Fruit fly (Drosophila melanogaster): ENCODE data around the gene MICAL-like.

The MICAL-like gene

DNA sequence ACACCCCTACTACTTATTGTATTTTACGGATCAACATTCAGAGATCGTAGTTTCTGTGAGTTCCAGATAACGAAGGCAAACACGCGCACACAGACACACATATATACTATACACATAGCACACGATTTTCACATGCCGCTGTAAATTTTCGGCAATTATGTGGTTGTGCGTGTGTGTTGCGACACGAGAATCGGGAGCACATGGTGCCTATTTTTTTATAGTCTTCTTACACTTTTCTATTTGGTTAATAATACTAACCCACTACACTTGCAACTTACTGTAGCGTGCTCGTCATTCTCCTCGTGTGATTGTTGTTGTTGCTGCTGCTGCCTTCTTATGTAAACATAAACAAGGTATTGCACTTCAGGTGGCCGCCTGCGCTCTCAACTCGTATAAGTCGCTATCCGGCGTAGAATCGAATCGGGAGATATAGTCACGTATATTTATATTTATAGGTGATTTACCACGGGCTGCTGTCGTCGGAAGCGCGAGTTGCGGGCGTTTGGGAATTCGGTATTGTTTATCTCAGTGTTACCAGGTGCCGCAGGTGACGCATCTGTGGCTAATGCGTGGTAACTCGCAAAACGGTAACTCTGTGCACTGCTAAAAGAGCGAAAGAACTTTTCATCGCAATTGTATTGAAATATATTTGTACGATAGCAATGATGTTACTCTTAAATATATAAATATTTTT lies 7.2 kb upstream of the MICAL-like start, which contains the start of gene Adk2:
Gene Adk2, minus strand, starts transcription at position 529 of the 694 bp plus-strand sequence.
- TF ChIP-seq Dll (optimal IDR thresholded peaks at IDR 0.05): no peak
- no peak for TF ChIP-seq pan (optimal IDR thresholded peaks at IDR 0.05)
- no peak for TF ChIP-seq CG8478 (optimal IDR thresholded peaks at IDR 0.05)
- TF ChIP-seq EcR (GFP tag; optimal IDR thresholded peaks at IDR 0.05): no peak
- no peak for TF ChIP-seq psq (optimal IDR thresholded peaks at IDR 0.05)
- TF ChIP-seq usp (GFP tag; optimal IDR thresholded peaks at IDR 0.05): no peak

DNA sequence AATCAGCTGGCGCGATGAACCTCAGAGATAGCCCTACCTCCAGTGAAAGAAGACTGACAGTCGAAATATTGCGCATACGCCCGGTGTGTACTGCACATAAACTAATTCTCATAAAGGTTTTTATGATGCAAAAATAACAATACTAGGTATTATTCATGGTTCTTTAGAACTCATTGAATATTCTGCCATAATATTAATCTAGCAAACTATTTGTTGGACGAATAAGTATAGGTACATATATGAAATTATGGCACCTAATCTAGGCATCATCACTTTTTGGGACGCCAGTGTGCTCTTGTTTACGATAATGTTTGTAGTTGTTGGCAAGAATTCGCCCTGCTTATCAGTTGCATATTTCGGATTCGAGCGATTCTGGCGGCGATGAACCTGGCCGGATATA lies 6.6 kb upstream of the MICAL-like start:
- TF ChIP-seq EcR (GFP tag; optimal IDR thresholded peaks at IDR 0.05) (no peak), CG8478 (optimal IDR thresholded peaks at IDR 0.05) (no peak), Dll (optimal IDR thresholded peaks at IDR 0.05) (no peak), pan (optimal IDR thresholded peaks at IDR 0.05) (no peak), psq (optimal IDR thresholded peaks at IDR 0.05) (no peak), usp (GFP tag; optimal IDR thresholded peaks at IDR 0.05) (no peak)

DNA sequence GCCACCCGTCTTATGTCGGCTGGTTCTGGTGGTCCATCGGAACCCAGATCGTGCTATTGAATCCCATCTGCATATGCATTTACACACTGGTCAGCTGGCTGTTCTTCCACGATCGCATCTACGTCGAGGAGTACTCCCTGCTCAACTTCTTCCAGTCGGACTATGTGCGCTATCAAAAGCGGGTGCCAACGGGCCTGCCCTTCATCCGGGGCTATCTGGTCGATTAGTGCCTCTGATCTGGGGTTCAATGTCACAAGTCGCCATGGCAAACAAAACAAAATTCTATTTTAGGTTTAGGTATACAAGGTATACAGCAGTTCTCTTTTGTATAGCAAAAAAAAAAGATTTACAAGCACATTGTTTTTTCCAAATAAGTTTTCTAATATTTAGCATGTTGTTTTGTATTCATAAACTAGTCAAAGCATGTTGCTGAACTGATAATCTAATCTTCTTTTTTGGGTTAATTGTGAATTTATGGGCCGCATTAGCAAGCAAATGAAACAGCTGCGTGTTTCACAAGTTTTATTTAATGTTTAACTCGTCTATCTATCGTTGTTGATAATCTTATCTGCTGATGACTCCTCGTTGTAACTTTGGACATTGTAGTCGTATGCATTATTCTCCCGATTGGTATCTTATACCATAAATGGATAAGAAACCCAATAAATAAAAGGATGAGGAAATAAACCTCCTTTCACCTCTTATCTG lies 4.3 kb upstream of the MICAL-like start:
- TF ChIP-seq pan (optimal IDR thresholded peaks at IDR 0.05) (no peak), psq (optimal IDR thresholded peaks at IDR 0.05) (no peak), EcR (GFP tag; optimal IDR thresholded peaks at IDR 0.05) (no peak), usp (GFP tag; optimal IDR thresholded peaks at IDR 0.05) (no peak), CG8478 (optimal IDR thresholded peaks at IDR 0.05) (no peak), Dll (optimal IDR thresholded peaks at IDR 0.05) (no peak)

DNA sequence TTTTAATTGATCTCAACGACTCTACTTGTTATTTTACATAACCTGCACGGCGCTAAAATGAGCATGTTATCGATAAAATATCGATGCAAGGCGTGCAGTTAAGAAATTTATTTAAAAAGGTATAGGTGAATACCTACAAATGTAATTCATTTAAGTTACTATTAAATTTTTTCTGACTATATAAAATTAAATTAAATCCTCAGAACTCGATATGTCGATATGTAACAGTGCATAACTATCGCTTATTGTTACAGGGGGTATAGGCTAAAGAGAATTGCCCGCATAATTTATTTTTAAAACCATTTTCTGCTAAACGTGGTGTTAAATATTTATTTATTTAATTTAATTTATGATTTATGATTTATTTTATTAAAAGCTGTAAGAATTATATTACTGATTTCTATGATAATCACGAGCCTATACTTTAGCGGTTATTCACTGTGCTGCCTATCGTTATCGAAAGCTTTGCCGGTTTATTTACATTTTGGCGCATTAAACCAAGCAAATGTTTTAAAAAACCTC lies 2.7 kb upstream of the MICAL-like start, which contains the start of the genes mRpL20 and Icmt:
Gene mRpL20, minus strand, starts transcription at position 65 of the 522 bp plus-strand sequence.
Gene Icmt, plus strand, starts transcription at position 464 of the 522 bp plus-strand sequence.
- no peak for TF ChIP-seq EcR (GFP tag; optimal IDR thresholded peaks at IDR 0.05)
- no peak for TF ChIP-seq Dll (optimal IDR thresholded peaks at IDR 0.05)
- no peak for TF ChIP-seq pan (optimal IDR thresholded peaks at IDR 0.05)
- TF ChIP-seq psq (optimal IDR thresholded peaks at IDR 0.05): no peak
- no peak for TF ChIP-seq CG8478 (optimal IDR thresholded peaks at IDR 0.05)
- no peak for TF ChIP-seq usp (GFP tag; optimal IDR thresholded peaks at IDR 0.05)

DNA sequence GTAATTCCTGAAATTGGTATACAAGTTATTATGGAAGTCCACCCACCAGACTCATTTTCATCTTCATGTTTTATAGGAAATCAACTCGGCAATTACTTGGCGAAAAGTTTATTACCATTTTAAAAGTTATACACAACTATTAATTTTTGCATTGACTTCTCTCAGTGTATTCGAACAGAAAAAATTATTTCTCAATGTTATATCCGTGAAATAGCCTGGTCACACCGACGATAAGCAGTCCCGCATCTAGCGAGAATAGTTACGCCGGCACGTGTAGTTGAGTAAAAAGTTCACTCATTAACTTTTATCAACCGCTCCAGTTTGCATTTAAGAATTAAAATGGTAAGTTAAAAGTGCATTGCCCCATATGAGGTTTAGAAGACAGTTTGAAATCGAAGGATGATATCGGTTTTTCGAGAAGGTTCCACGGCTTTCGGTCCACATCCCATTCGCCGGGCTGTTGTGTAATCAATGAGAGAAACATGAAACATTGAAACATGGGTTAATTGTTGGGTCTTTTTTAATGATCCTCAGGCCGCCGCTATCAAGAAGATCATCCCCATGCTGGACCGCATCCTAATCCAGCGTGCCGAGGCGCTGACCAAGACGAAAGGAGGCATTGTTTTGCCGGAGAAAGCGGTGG lies 812 bp upstream of the MICAL-like start, which contains the start of gene CG11267:
Gene CG11267, plus strand, starts transcription at position 228 of the 643 bp plus-strand sequence.
- TF ChIP-seq usp (GFP tag; optimal IDR thresholded peaks at IDR 0.05): no peak
- TF ChIP-seq pan (optimal IDR thresholded peaks at IDR 0.05): no peak
- TF ChIP-seq CG8478 (optimal IDR thresholded peaks at IDR 0.05): no peak
- TF ChIP-seq psq (optimal IDR thresholded peaks at IDR 0.05): no peak
- no peak for TF ChIP-seq EcR (GFP tag; optimal IDR thresholded peaks at IDR 0.05)
- no peak for TF ChIP-seq Dll (optimal IDR thresholded peaks at IDR 0.05)

DNA sequence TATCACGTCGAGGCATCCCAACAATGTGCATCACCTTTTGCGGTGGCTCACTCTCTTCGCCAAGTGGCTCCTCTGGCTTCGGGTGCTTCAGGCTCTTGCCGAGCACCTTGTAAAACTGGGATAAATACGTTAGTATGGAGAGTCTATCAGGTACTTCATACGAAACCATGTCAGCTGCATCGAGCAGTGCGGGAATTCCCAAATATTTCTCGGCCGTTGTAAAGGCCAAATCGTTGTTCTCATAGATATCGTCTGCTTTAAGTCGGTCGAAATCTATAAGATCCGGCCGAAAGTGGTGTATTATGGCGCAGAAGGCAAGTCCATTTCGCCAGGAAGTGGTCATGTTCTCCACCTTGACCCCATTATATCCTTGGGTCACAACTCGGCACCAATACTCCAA lies 439 bp downstream of the MICAL-like start:
- TF ChIP-seq EcR (GFP tag; optimal IDR thresholded peaks at IDR 0.05) (no peak), pan (optimal IDR thresholded peaks at IDR 0.05) (no peak), usp (GFP tag; optimal IDR thresholded peaks at IDR 0.05) (no peak), psq (optimal IDR thresholded peaks at IDR 0.05) (no peak), CG8478 (optimal IDR thresholded peaks at IDR 0.05) (no peak), Dll (optimal IDR thresholded peaks at IDR 0.05) (no peak)

DNA sequence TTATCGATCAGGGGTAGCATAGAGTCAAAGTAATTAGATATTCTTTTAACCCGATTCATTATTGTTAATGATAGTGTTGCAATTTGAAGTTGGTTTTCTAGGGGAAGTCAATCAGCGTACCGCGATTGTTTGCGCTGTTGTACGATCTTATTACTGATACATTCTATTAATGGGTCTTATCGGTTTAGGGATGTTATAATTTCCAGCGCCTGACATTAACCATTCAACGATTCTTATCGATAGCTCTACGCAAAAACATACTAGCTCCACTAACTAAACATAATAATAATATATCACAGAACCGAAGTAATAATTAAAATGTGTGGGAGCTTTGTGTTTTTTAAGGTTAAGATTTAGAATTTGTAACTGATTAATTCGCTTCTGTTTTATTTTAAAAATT lies 3.6 kb downstream of the MICAL-like start, which contains the start of gene Cul6:
Gene Cul6, minus strand, starts transcription at position 175 of the 400 bp plus-strand sequence.
- TF ChIP-seq EcR (GFP tag; optimal IDR thresholded peaks at IDR 0.05): no peak
- TF ChIP-seq usp (GFP tag; optimal IDR thresholded peaks at IDR 0.05): no peak
- no peak for TF ChIP-seq Dll (optimal IDR thresholded peaks at IDR 0.05)
- no peak for TF ChIP-seq psq (optimal IDR thresholded peaks at IDR 0.05)
- no peak for TF ChIP-seq pan (optimal IDR thresholded peaks at IDR 0.05)
- TF ChIP-seq CG8478 (optimal IDR thresholded peaks at IDR 0.05): no peak

DNA sequence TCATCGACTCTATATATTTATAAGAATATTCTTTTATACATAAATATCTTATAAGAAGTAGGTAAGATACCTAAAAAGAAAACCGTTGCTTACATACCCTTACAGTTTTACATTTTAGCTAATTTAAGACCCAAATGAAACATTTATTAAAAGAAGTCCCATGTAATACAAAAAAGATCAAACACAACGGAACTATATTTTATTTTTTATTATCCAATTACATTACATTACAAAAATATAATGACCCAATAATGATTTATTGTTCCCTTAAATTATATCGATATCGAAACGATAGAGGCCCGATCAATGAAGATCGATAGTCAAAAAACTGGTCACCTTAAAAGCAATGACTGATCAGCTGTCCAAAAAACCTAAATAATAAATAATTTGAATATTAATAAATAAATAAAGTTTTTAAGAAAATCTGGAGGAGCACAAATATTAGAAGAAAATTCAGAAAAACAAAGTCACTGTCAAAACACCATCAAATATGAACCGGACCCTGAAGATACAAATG lies 7.1 kb downstream of the MICAL-like start:
- TF ChIP-seq psq (optimal IDR thresholded peaks at IDR 0.05): no peak
- TF ChIP-seq Dll (optimal IDR thresholded peaks at IDR 0.05): no peak
- TF ChIP-seq pan (optimal IDR thresholded peaks at IDR 0.05): no peak
- no peak for TF ChIP-seq CG8478 (optimal IDR thresholded peaks at IDR 0.05)
- TF ChIP-seq EcR (GFP tag; optimal IDR thresholded peaks at IDR 0.05): no peak
- no peak for TF ChIP-seq usp (GFP tag; optimal IDR thresholded peaks at IDR 0.05)

DNA sequence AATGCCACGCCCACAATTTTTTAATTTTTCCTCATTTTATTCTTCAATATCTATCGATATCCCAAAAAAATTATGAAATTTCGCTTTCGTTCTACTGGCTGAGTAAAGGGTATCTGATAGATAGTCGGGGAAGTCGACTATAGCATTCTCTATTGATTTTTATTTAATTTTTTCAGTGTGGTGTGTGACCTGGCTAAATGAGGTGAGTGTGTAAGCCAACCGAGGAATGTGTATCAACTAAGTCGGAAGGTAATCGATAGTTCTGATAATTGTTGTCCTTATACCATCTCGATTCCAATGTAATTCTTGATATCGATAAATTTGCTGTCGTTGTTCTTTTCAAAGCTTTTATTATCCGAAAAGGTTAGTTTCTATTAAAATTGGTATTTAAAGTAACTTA lies 8.6 kb downstream of the MICAL-like start, which contains the start of gene CG11263:
Gene CG11263, plus strand, starts transcription at position 328 of the 400 bp plus-strand sequence.
- TF ChIP-seq EcR (GFP tag; optimal IDR thresholded peaks at IDR 0.05) (no peak), Dll (optimal IDR thresholded peaks at IDR 0.05) (no peak), psq (optimal IDR thresholded peaks at IDR 0.05) (no peak), usp (GFP tag; optimal IDR thresholded peaks at IDR 0.05) (no peak), CG8478 (optimal IDR thresholded peaks at IDR 0.05) (no peak), pan (optimal IDR thresholded peaks at IDR 0.05) (no peak)

DNA sequence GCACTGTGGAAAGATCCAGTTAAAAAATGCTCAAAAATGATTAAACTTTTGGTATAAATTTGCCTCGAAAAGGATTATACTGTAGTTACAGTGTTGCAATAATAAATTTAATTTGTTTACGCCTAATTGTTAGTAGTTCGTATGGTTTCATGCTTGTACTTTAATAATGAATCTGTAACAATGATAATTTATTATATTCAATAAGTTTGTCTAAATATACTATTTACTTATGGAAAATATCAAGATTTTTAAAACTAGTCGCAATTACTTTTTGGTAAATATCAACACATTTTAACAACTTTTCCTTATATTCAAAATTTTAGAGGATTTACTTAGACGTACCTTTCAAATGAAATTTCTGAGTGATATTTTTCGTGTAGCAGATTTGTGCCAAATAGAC lies 20.3 kb downstream of the MICAL-like start, which contains the start of gene CG11262:
Gene CG11262, plus strand, starts transcription at position 301 of the 400 bp plus-strand sequence.
- TF ChIP-seq usp (GFP tag; optimal IDR thresholded peaks at IDR 0.05): no peak
- no peak for TF ChIP-seq pan (optimal IDR thresholded peaks at IDR 0.05)
- TF ChIP-seq psq (optimal IDR thresholded peaks at IDR 0.05): no peak
- no peak for TF ChIP-seq Dll (optimal IDR thresholded peaks at IDR 0.05)

DNA sequence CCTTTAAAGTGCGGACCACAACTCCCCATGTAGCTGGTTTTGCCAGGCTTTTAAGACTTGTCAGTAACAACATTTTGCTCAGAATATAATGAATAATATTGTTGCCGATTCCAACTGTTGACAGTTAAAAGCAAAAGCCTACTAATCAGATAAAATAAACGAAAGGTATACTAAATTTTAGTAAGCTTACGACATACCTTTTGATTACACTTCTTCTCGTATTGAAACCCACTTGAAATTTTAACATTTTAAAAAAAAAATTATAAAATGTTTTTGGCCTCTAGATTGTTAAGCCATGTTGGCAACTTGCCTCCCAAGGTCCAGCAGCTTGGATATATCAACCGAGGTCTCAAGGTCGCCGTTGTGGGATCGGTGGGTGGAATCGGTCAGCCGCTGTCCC lies 42.9 kb downstream of the MICAL-like start, which contains the start of the genes CG10748 and CG10749:
Gene CG10748, minus strand, starts transcription at position 101 of the 400 bp plus-strand sequence.
Gene CG10749, plus strand, starts transcription at position 216 of the 400 bp plus-strand sequence.
- TF ChIP-seq usp (GFP tag; optimal IDR thresholded peaks at IDR 0.05) (no peak), Dll (optimal IDR thresholded peaks at IDR 0.05) (no peak), EcR (GFP tag; optimal IDR thresholded peaks at IDR 0.05) (no peak), CG8478 (optimal IDR thresholded peaks at IDR 0.05) (no peak), pan (optimal IDR thresholded peaks at IDR 0.05) (no peak), psq (optimal IDR thresholded peaks at IDR 0.05) (no peak)

Measured in whole organism.